Fruit fly (Drosophila melanogaster) whole organism, embryonic: ENCODE measurements around the gene CG32985.

ENCODE experiments used
- CG10147 ChIP-seq: fragments of 200-800 bp; sonication (Bioruptor generic); optimal IDR thresholded peaks from 2 replicates; lab custom pipeline; 2019; ENCODE audit warnings: missing biosample characterization, mild to moderate bottlenecking, missing genetic modification characterization, moderate library complexity
- CG10209 ChIP-seq: fragments of 200-800 bp; sonication (Bioruptor generic); optimal IDR thresholded peaks from 3 replicates; lab custom pipeline; 2017; ENCODE audit warnings: missing biosample characterization, mild to moderate bottlenecking, missing genetic modification characterization, missing genetic modification reagents
- CG11085 ChIP-seq: fragments of 200-800 bp; sonication (Bioruptor generic); IDR thresholded peaks from 2 replicates; pipeline ENCODE4 v1.3.6; 2022; ENCODE audit warnings: missing biosample characterization, missing genetic modification characterization
- CG12219 ChIP-seq: fragments of 200-800 bp; sonication (Bioruptor generic); optimal IDR thresholded peaks from 3 replicates; lab custom pipeline; 2018; ENCODE audit warnings: missing biosample characterization, mild to moderate bottlenecking, missing genetic modification characterization
- CG12659 ChIP-seq: fragments of 200-800 bp; sonication (Bioruptor generic); optimal IDR thresholded peaks from 3 replicates; lab custom pipeline; 2017; ENCODE audit warnings: mild to moderate bottlenecking, missing biosample characterization, missing genetic modification reagents, missing genetic modification characterization
- CG13424 ChIP-seq: fragments of 200-800 bp; sonication (Bioruptor generic); optimal IDR thresholded peaks from 2 replicates; lab custom pipeline; 2019; ENCODE audit warnings: missing biosample characterization, mild to moderate bottlenecking, missing genetic modification characterization, moderate library complexity
- CG14050 ChIP-seq: fragments of 200-800 bp; sonication (Bioruptor generic); IDR thresholded peaks from 3 replicates; pipeline ENCODE4 v1.3.6; 2022; ENCODE audit warnings: missing biosample characterization, missing genetic modification characterization
- CG14860 ChIP-seq: fragments of 200-800 bp; sonication (Bioruptor generic); IDR thresholded peaks from 3 replicates; pipeline ENCODE4 v1.3.6; 2022; ENCODE audit warnings: missing biosample characterization, missing genetic modification characterization; ENCODE audit not compliant: partially characterized antibody
- CG15073 ChIP-seq: fragments of 200-800 bp; sonication (Bioruptor generic); optimal IDR thresholded peaks from 2 replicates; lab custom pipeline; 2016; ENCODE audit warnings: missing biosample characterization, missing genetic modification characterization
- CG17568 ChIP-seq: fragments of 200-800 bp; sonication (Bioruptor generic); optimal IDR thresholded peaks from 2 replicates; lab custom pipeline; 2018; ENCODE audit warnings: missing biosample characterization, mild to moderate bottlenecking, missing genetic modification characterization, moderate library complexity
- CG2120 ChIP-seq: fragments of 200-800 bp; sonication (Bioruptor generic); optimal IDR thresholded peaks from 3 replicates; lab custom pipeline; 2016; ENCODE audit warnings: missing biosample characterization, missing genetic modification characterization
- CG2199 ChIP-seq: fragments of 200-800 bp; sonication (Bioruptor generic); IDR thresholded peaks from 3 replicates; pipeline ENCODE4 v1.3.6; 2022; ENCODE audit warnings: missing biosample characterization, missing genetic modification characterization
- CG30403 ChIP-seq: fragments of 200-800 bp; sonication (Bioruptor generic); optimal IDR thresholded peaks from 3 replicates; lab custom pipeline; 2016; ENCODE audit warnings: missing biosample characterization, missing genetic modification characterization
- CG30431 ChIP-seq: fragments of 200-800 bp; sonication (Bioruptor generic); optimal IDR thresholded peaks from 2 replicates; lab custom pipeline; 2017; ENCODE audit warnings: missing biosample characterization, missing genetic modification characterization
- CG31388 ChIP-seq: fragments of 200-800 bp; sonication (Bioruptor generic); optimal IDR thresholded peaks from 2 replicates; lab custom pipeline; 2016; ENCODE audit warnings: missing biosample characterization, missing genetic modification characterization
- CG32767 ChIP-seq: fragments of 200-800 bp; sonication (Bioruptor generic); IDR thresholded peaks from 2 replicates; pipeline ENCODE4 v1.3.6; 2022; ENCODE audit warnings: missing biosample characterization, missing genetic modification characterization
- CG3726 ChIP-seq: fragments of 200-800 bp; sonication (Bioruptor generic); IDR thresholded peaks from 3 replicates; pipeline ENCODE4, ENCODE4 v1.3.6; 2022; ENCODE audit warnings: missing biosample characterization, missing genetic modification characterization
- CG4282 ChIP-seq: fragments of 200-800 bp; sonication (Bioruptor generic); optimal IDR thresholded peaks from 2 replicates; lab custom pipeline; 2016; ENCODE audit warnings: missing biosample characterization, missing genetic modification characterization
- CG4328 ChIP-seq: fragments of 200-800 bp; sonication (Bioruptor generic); optimal IDR thresholded peaks from 3 replicates; lab custom pipeline; 2017; ENCODE audit warnings: missing biosample characterization, missing genetic modification reagents, missing genetic modification characterization
- CG4854 ChIP-seq: fragments of 200-800 bp; sonication (Bioruptor generic); optimal IDR thresholded peaks from 2 replicates; lab custom pipeline; 2016; ENCODE audit warnings: missing biosample characterization, missing genetic modification characterization, inconsistent platforms
- CG9817 ChIP-seq: fragments of 200-800 bp; sonication (Bioruptor generic); optimal IDR thresholded peaks from 2 replicates; lab custom pipeline; 2018; ENCODE audit warnings: missing biosample characterization, mild to moderate bottlenecking, missing genetic modification characterization, moderate library complexity
- CG9876 ChIP-seq: fragments of 200-800 bp; sonication (Bioruptor generic); optimal IDR thresholded peaks from 2 replicates; lab custom pipeline; 2016; ENCODE audit warnings: missing biosample characterization, missing genetic modification characterization
- CoRest ChIP-seq: fragments of 200-800 bp; sonication (Bioruptor generic); optimal IDR thresholded peaks from 3 replicates; lab custom pipeline; 2018; ENCODE audit warnings: missing biosample characterization, mild to moderate bottlenecking, missing genetic modification characterization, moderate library complexity
- D19A ChIP-seq: fragments of 200-800 bp; optimal IDR thresholded peaks from 3 replicates; lab custom pipeline; 2019; ENCODE audit warnings: missing biosample characterization, mild to moderate bottlenecking, missing genetic modification characterization, moderate library complexity
- D19B ChIP-seq: fragments of 200-800 bp; sonication (Bioruptor generic); optimal IDR thresholded peaks from 2 replicates; lab custom pipeline; 2017; ENCODE audit warnings: missing biosample characterization, mild to moderate bottlenecking, missing genetic modification characterization
- Dek ChIP-seq: fragments of 200-800 bp; sonication (Bioruptor generic); optimal IDR thresholded peaks from 3 replicates; lab custom pipeline; 2019; ENCODE audit warnings: missing biosample characterization, mild to moderate bottlenecking, missing genetic modification characterization, moderate library complexity
- Ets97D ChIP-seq: fragments of 200-800 bp; sonication (Bioruptor generic); optimal IDR thresholded peaks from 3 replicates; lab custom pipeline; 2016; ENCODE audit warnings: missing biosample characterization, missing genetic modification characterization
- Hr51 ChIP-seq, 2 experiments: fragments of 200-800 bp; sonication (Bioruptor generic); optimal IDR thresholded peaks; 2 replicates in 1 of 2; 3 replicates in 1 of 2; lab custom pipeline; 2016 to 2018; ENCODE audit warnings: missing biosample characterization in 2 of 2, missing genetic modification characterization in 2 of 2, mild to moderate bottlenecking in 1 of 2, moderate library complexity in 1 of 2
- NC2α ChIP-seq: fragments of 200-800 bp; sonication (Bioruptor generic); optimal IDR thresholded peaks from 2 replicates; lab custom pipeline; 2016; ENCODE audit warnings: missing biosample characterization, missing genetic modification characterization
- Nf-YC ChIP-seq: fragments of 200-800 bp; optimal IDR thresholded peaks from 3 replicates; lab custom pipeline; 2019; ENCODE audit warnings: missing biosample characterization, mild to moderate bottlenecking, missing genetic modification characterization, moderate library complexity
- Opbp ChIP-seq: fragments of 200-800 bp; sonication (Bioruptor generic); IDR thresholded peaks from 3 replicates; pipeline ENCODE4 v1.3.6; 2022; ENCODE audit warnings: missing biosample characterization, missing genetic modification characterization; ENCODE audit not compliant: partially characterized antibody
- Six4 ChIP-seq: fragments of 200-800 bp; sonication (Bioruptor generic); optimal IDR thresholded peaks from 2 replicates; lab custom pipeline; 2016; ENCODE audit warnings: missing biosample characterization, missing genetic modification characterization
- Usf ChIP-seq: fragments of 200-800 bp; sonication (Bioruptor generic); optimal IDR thresholded peaks from 2 replicates; lab custom pipeline; 2017; ENCODE audit warnings: missing genotype, missing biosample characterization, missing genetic modification characterization
- ac ChIP-seq: fragments of 200-800 bp; sonication (Bioruptor generic); optimal IDR thresholded peaks from 3 replicates; lab custom pipeline; 2017; ENCODE audit warnings: missing biosample characterization, mild to moderate bottlenecking, missing genetic modification characterization
- ase ChIP-seq: fragments of 200-800 bp; sonication (Bioruptor generic); IDR thresholded peaks from 3 replicates; pipeline ENCODE4 v1.3.6; 2022; ENCODE audit warnings: missing biosample characterization, missing genetic modification characterization
- bcd ChIP-seq: fragments of 200-800 bp; sonication (Bioruptor generic); optimal IDR thresholded peaks from 2 replicates; lab custom pipeline; 2017; ENCODE audit warnings: missing biosample characterization, mild to moderate bottlenecking, missing genetic modification characterization
- crc ChIP-seq: fragments of 200-800 bp; sonication (Bioruptor generic); optimal IDR thresholded peaks from 2 replicates; lab custom pipeline; 2016; ENCODE audit warnings: missing biosample characterization, missing genetic modification characterization
- eve ChIP-seq, 2 experiments: fragments of >200 bp; optimal IDR thresholded peaks; 2 replicates each; lab custom pipeline; 2017; ENCODE audit warnings: missing biosample characterization in 2 of 2, missing genetic modification characterization in 2 of 2
- ftz-f1 ChIP-seq: fragments of 200-800 bp; sonication (Bioruptor generic); optimal IDR thresholded peaks from 2 replicates; lab custom pipeline; 2016; ENCODE audit warnings: missing biosample characterization, missing genetic modification characterization
- gce ChIP-seq: fragments of 200-800 bp; sonication (Bioruptor generic); IDR thresholded peaks from 3 replicates; pipeline ENCODE4 v1.3.6; 2022; ENCODE audit warnings: missing biosample characterization, missing genetic modification characterization
- gro ChIP-seq: fragments of 200-800 bp; sonication (Bioruptor generic); optimal IDR thresholded peaks from 2 replicates; lab custom pipeline; 2016; ENCODE audit warnings: missing biosample characterization, missing genetic modification characterization
- jumu ChIP-seq: fragments of 200-800 bp; sonication (Bioruptor generic); optimal IDR thresholded peaks from 3 replicates; lab custom pipeline; 2016; ENCODE audit warnings: missing biosample characterization, missing genetic modification characterization
- kay ChIP-seq: fragments of 200-800 bp; sonication (Bioruptor generic); optimal IDR thresholded peaks from 2 replicates; lab custom pipeline; 2016; ENCODE audit warnings: missing biosample characterization, missing genetic modification characterization
- mirr ChIP-seq: fragments of 200-800 bp; sonication (Bioruptor generic); optimal IDR thresholded peaks from 3 replicates; lab custom pipeline; 2018; ENCODE audit warnings: missing biosample characterization, mild to moderate bottlenecking, missing genetic modification characterization
- salm ChIP-seq: fragments of 200-800 bp; sonication (Bioruptor generic); optimal IDR thresholded peaks from 2 replicates; lab custom pipeline; 2018; ENCODE audit warnings: missing biosample characterization, mild to moderate bottlenecking, missing genetic modification characterization
- stc ChIP-seq: fragments of 200-800 bp; sonication (Bioruptor generic); IDR thresholded peaks from 2 replicates; pipeline ENCODE4 v1.3.6; 2022; ENCODE audit warnings: missing biosample characterization, missing genetic modification characterization
- tio ChIP-seq: fragments of 200-800 bp; sonication (Bioruptor generic); optimal IDR thresholded peaks from 2 replicates; lab custom pipeline; 2017; ENCODE audit warnings: missing biosample characterization, missing genetic modification characterization, inconsistent platforms
- tll ChIP-seq, 2 experiments: fragments of 200-800 bp in 1 of 2; fragments of >200 bp in 1 of 2; sonication (Bioruptor generic) in 1 of 2; optimal IDR thresholded peaks; 2 replicates each; lab custom pipeline; 2017 to 2019; ENCODE audit warnings: missing biosample characterization in 2 of 2, missing genetic modification characterization in 2 of 2, mild to moderate bottlenecking in 1 of 2, moderate library complexity in 1 of 2
- tna ChIP-seq: fragments of 200-800 bp; sonication (Bioruptor generic); IDR thresholded peaks from 2 replicates; pipeline ENCODE4 v1.3.6; 2022; ENCODE audit warnings: missing biosample characterization, missing genetic modification characterization; ENCODE audit not compliant: partially characterized antibody
- twi ChIP-seq: fragments of 200-800 bp; optimal IDR thresholded peaks from 2 replicates; lab custom pipeline; 2019; ENCODE audit warnings: missing biosample characterization, mild to moderate bottlenecking, missing genetic modification characterization, moderate library complexity

Gene CG32985

DNA sequence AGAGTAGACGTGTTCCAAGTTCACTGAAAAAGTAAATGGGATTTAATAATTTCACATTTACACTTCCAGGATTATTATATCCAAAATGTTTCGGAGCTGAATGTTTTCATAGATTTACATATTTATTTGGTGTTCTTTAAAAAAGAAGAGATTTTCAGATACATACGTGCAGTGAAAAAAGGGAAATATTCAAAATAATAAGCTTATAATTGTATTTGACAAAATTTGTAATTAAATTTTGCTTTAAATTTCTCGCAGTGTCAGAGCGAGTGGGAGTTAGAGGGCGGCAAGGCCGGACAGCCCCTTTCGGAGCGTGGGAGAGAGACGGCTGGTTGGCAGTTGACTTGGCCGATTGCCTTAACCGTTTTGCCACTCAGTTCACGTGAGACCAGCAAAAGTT is 25.3 kb upstream of the CG32985 start, which contains the start of gene Tsp29Fb (continued):
- TF ChIP-seq tna (GFP tag; lab: Robert Waterston, UW) = no peak
- peak; percentile 19; the same call in 1 of the 2 replicates for TF ChIP-seq CG32767
- TF ChIP-seq Hr51 (GFP tag; optimal IDR thresholded peaks at IDR 0.05; lab: Kevin White, UChicago) = peak in 1 of 2 experiments; percentile 90
- TF ChIP-seq CG4282 (GFP tag; lab: Kevin White, UChicago) = no peak
- TF ChIP-seq CG30403 = peak; percentile 87
- peak; percentile 37 for TF ChIP-seq CG31388 (GFP tag; lab: Kevin White, UChicago)
- peak; percentile 51 for TF ChIP-seq Six4 (GFP tag; lab: Kevin White, UChicago)
- peak; percentile 87 for TF ChIP-seq CG13424 (tag; lab: Kevin White, UChicago)
- TF ChIP-seq CG2120 (GFP tag; lab: Kevin White, UChicago) = peak; percentile 91
- peak; percentile 10 for TF ChIP-seq gro
- TF ChIP-seq kay (GFP tag; lab: Kevin White, UChicago) = no peak
- peak; percentile 57 for TF ChIP-seq D19B (GFP tag; lab: Kevin White, UChicago)
- TF ChIP-seq CG30431 = peak; percentile 5
- 0 out of 3 replicates have a peak, but pooled peaks have one; percentile 19 for TF ChIP-seq ase (GFP tag; lab: Robert Waterston, UW)
- no peak for TF ChIP-seq eve (GFP tag; optimal IDR thresholded peaks at IDR 0.05; lab: Kevin White, UChicago)
- peak; percentile 86 for TF ChIP-seq Dek (tag; lab: Kevin White, UChicago)
- peak; percentile 55 for TF ChIP-seq tio
- peak; percentile 44; the same call in 1 of the 3 replicates for TF ChIP-seq CG14050 (GFP tag; lab: Robert Waterston, UW)
- TF ChIP-seq CG4328 = peak; percentile 65
- TF ChIP-seq jumu = peak; percentile 8
- no peak for TF ChIP-seq mirr (GFP tag; lab: Kevin White, UChicago)
- peak; percentile 60 for TF ChIP-seq CG12219 (GFP tag; lab: Kevin White, UChicago)
- TF ChIP-seq CG3726 (GFP tag; lab: Robert Waterston, UW) = 0 out of 3 replicates have a peak, but pooled peaks have one; percentile 47
- peak; percentile 77 for TF ChIP-seq CG9817 (tag; lab: Kevin White, UChicago)
- peak; percentile 69 for TF ChIP-seq ftz-f1 (GFP tag; lab: Kevin White, UChicago)
- TF ChIP-seq CG11085 = 0 out of 2 replicates have a peak, but pooled peaks have one; percentile 21
- TF ChIP-seq crc (GFP tag; lab: Kevin White, UChicago) = no peak
- no peak for TF ChIP-seq CG9876 (GFP tag; lab: Kevin White, UChicago)
- TF ChIP-seq ac = no peak
- no peak for TF ChIP-seq tll (GFP tag; optimal IDR thresholded peaks at IDR 0.05; lab: Kevin White, UChicago)
- peak; percentile 86 for TF ChIP-seq CG12659 (GFP tag; lab: Kevin White, UChicago)
- peak; percentile 85 for TF ChIP-seq CoRest (tag; lab: Kevin White, UChicago)
- no peak for TF ChIP-seq CG14860 (GFP tag; lab: Robert Waterston, UW)
- TF ChIP-seq stc = peak; percentile 51
- peak; percentile 75 for TF ChIP-seq Nf-YC (tag; lab: Kevin White, UChicago)
- TF ChIP-seq Opbp (GFP tag; lab: Robert Waterston, UW) = no peak
- no peak for TF ChIP-seq CG2199
- no peak for TF ChIP-seq twi (tag; lab: Kevin White, UChicago)
- peak; percentile 83 for TF ChIP-seq CG10209 (GFP tag; lab: Kevin White, UChicago)
- no peak for TF ChIP-seq CG15073 (GFP tag; lab: Kevin White, UChicago)
- peak; percentile 71 for TF ChIP-seq CG10147
- TF ChIP-seq salm (tag; lab: Kevin White, UChicago) = peak; percentile 52
- TF ChIP-seq Ets97D (GFP tag; lab: Kevin White, UChicago) = no peak
- TF ChIP-seq bcd (GFP tag; lab: Kevin White, UChicago) = peak; percentile 75
- TF ChIP-seq gce (GFP tag; lab: Robert Waterston, UW) = no peak
- TF ChIP-seq CG4854 (GFP tag; lab: Kevin White, UChicago) = no peak
- peak; percentile 58 for TF ChIP-seq Usf (GFP tag; lab: Kevin White, UChicago)
- peak; percentile 72 for TF ChIP-seq D19A (tag; lab: Kevin White, UChicago)
- no peak for TF ChIP-seq NC2α
- TF ChIP-seq CG17568 = peak; percentile 38
